Worm (Caenorhabditis elegans): ENCODE data around the gene gpd-4.

ce11 chrII:10139177-10139640 lies 31.9 kb upstream of the gpd-4 start, which contains the start of gene asah-2:
- no peak for TF ChIP-seq flt-1 (GFP tag; IDR thresholded peaks at IDR 0.05)
- no peak for TF ChIP-seq ztf-23 (GFP tag; IDR thresholded peaks at IDR 0.05)
- TF ChIP-seq cog-1 (tag; optimal IDR thresholded peaks at IDR 0.05) = no peak
- no peak for TF ChIP-seq med-1 (GFP tag; optimal IDR thresholded peaks at IDR 0.05; ENCODE audit: insufficient read depth)
- TF ChIP-seq ref-1 (GFP tag; conservative IDR thresholded peaks at IDR 0.05) = no peak
- TF ChIP-seq ztf-29 (GFP tag; IDR thresholded peaks at IDR 0.05) = no peak
- no peak for TF ChIP-seq klf-2 (GFP tag; conservative IDR thresholded peaks at IDR 0.05)
- TF ChIP-seq tab-1 (GFP tag; IDR thresholded peaks at IDR 0.05) = no peak

Measured in whole organism, midembryonic.